Fruit fly (Drosophila melanogaster) whole organism, embryonic: ENCODE data around the gene Taf6.

ENCODE experiments used
- Abd-B ChIP-seq: fragments of 200-800 bp; sonication (Bioruptor generic); optimal IDR thresholded peaks from 2 replicates; lab custom pipeline; 2018; ENCODE audit warnings: missing biosample characterization, mild to moderate bottlenecking, missing genetic modification characterization, moderate library complexity
- Bgb ChIP-seq: fragments of 200-800 bp; sonication (Bioruptor generic); IDR thresholded peaks from 2 replicates; pipeline ENCODE4 v1.3.6; 2022; ENCODE audit warnings: missing biosample characterization, missing genetic modification characterization; ENCODE audit not compliant: partially characterized antibody
- CG13287 ChIP-seq: fragments of 200-800 bp; sonication (Bioruptor generic); IDR thresholded peaks from 2 replicates; pipeline ENCODE4 v1.3.6; 2022; ENCODE audit warnings: missing biosample characterization, missing genetic modification characterization; ENCODE audit not compliant: partially characterized antibody
- CG14860 ChIP-seq: fragments of 200-800 bp; sonication (Bioruptor generic); IDR thresholded peaks from 3 replicates; pipeline ENCODE4 v1.3.6; 2022; ENCODE audit warnings: missing biosample characterization, missing genetic modification characterization; ENCODE audit not compliant: partially characterized antibody
- CG16813 ChIP-seq: fragments of 200-800 bp; sonication (Bioruptor generic); IDR thresholded peaks from 3 replicates; pipeline ENCODE4 v1.3.6; 2022; ENCODE audit warnings: missing biosample characterization, missing genetic modification characterization; ENCODE audit not compliant: partially characterized antibody
- CG18619 ChIP-seq: fragments of 200-800 bp; sonication (Bioruptor generic); optimal IDR thresholded peaks from 3 replicates; lab custom pipeline; 2017; ENCODE audit warnings: missing biosample characterization, mild to moderate bottlenecking, missing genetic modification characterization
- CG34224 ChIP-seq: fragments of 200-800 bp; sonication (Bioruptor generic); IDR thresholded peaks from 3 replicates; pipeline ENCODE4 v1.3.6; 2022; ENCODE audit warnings: missing biosample characterization, missing genetic modification characterization; ENCODE audit not compliant: partially characterized antibody
- CG3726 ChIP-seq: fragments of 200-800 bp; sonication (Bioruptor generic); IDR thresholded peaks from 3 replicates; pipeline ENCODE4, ENCODE4 v1.3.6; 2022; ENCODE audit warnings: missing biosample characterization, missing genetic modification characterization
- CG6791 ChIP-seq: fragments of 200-800 bp; sonication (Bioruptor generic); IDR thresholded peaks from 3 replicates; pipeline ENCODE4 v1.3.6; 2022; ENCODE audit warnings: missing biosample characterization, missing genetic modification characterization; ENCODE audit not compliant: partially characterized antibody
- CG7928 ChIP-seq: fragments of 200-800 bp; sonication (Bioruptor generic); optimal IDR thresholded peaks from 2 replicates; lab custom pipeline; 2017; ENCODE audit warnings: missing biosample characterization, mild to moderate bottlenecking, missing genetic modification characterization
- CG7963 ChIP-seq: fragments of 200-800 bp; sonication (Bioruptor generic); IDR thresholded peaks from 3 replicates; pipeline ENCODE4 v1.3.6; 2022; ENCODE audit warnings: missing biosample characterization, missing genetic modification characterization; ENCODE audit not compliant: partially characterized antibody
- CG8089 ChIP-seq: fragments of 200-800 bp; sonication (Bioruptor generic); optimal IDR thresholded peaks from 3 replicates; lab custom pipeline; 2016; ENCODE audit warnings: missing biosample characterization, missing genetic modification characterization
- CTCF ChIP-seq: fragments of 200-800 bp; sonication (Bioruptor generic); optimal IDR thresholded peaks from 2 replicates; lab custom pipeline; 2017; ENCODE audit warnings: missing biosample characterization, mild to moderate bottlenecking, missing genetic modification characterization, moderate library complexity
- D ChIP-seq, 2 experiments: fragments of 200-800 bp in 1 of 2; fragments of >200 bp in 1 of 2; sonication (Bioruptor generic) in 1 of 2; optimal IDR thresholded peaks; 2 replicates in 1 of 2; 3 replicates in 1 of 2; lab custom pipeline; 2017; ENCODE audit warnings: mild to moderate bottlenecking in 1 of 2, missing biosample characterization in 1 of 2, missing genetic modification characterization in 1 of 2, missing genetic modification reagents in 1 of 2
- D19B ChIP-seq: fragments of 200-800 bp; sonication (Bioruptor generic); optimal IDR thresholded peaks from 2 replicates; lab custom pipeline; 2017; ENCODE audit warnings: missing biosample characterization, mild to moderate bottlenecking, missing genetic modification characterization
- H15 ChIP-seq: fragments of 200-800 bp; sonication (Bioruptor generic); IDR thresholded peaks from 3 replicates; pipeline ENCODE4 v1.3.6; 2022; ENCODE audit warnings: missing biosample characterization, missing genetic modification characterization
- HLH4C ChIP-seq: fragments of 200-800 bp; sonication (Bioruptor generic); IDR thresholded peaks from 3 replicates; pipeline ENCODE4 v1.3.6; 2022; ENCODE audit warnings: missing biosample characterization, missing genetic modification characterization; ENCODE audit not compliant: partially characterized antibody
- Med ChIP-seq: fragments of 200-800 bp; sonication (Bioruptor generic); peaks from one replicate; lab custom pipeline; 2016; ENCODE audit warnings: missing biosample characterization, missing genetic modification characterization, mild to moderate bottlenecking, inconsistent platforms, moderate library complexity
- Myb ChIP-seq: fragments of 200-800 bp; sonication (Bioruptor generic); optimal IDR thresholded peaks from 2 replicates; lab custom pipeline; 2016; ENCODE audit warnings: missing biosample characterization, missing genetic modification characterization
- Pdp1 ChIP-seq, 2 experiments: fragments of 200-800 bp; sonication (Bioruptor generic); optimal IDR thresholded peaks; 3 replicates each; lab custom pipeline; 2016; ENCODE audit warnings: missing biosample characterization in 2 of 2, missing genetic modification characterization in 2 of 2, mild to moderate bottlenecking in 1 of 2, moderate library complexity in 1 of 2
- Rfx ChIP-seq: fragments of 200-800 bp; sonication (Bioruptor generic); IDR thresholded peaks from 2 replicates; pipeline ENCODE4 v1.3.6; 2022; ENCODE audit warnings: missing biosample characterization, missing genetic modification characterization
- Scr ChIP-seq: fragments of 200-800 bp; sonication (Bioruptor generic); IDR thresholded peaks from 2 replicates; pipeline ENCODE4 v1.3.6; 2022; ENCODE audit warnings: missing biosample characterization, missing genetic modification characterization; ENCODE audit not compliant: partially characterized antibody
- Taf1 ChIP-seq: fragments of 200-800 bp; sonication (Bioruptor generic); IDR thresholded peaks from 2 replicates; pipeline ENCODE4 v1.3.6; 2022; ENCODE audit warnings: missing biosample characterization, missing genetic modification characterization
- Trl ChIP-seq, 3 experiments: fragments of >200 bp in 2 of 3; fragments of 200-800 bp in 1 of 3; sonication (Bioruptor generic) in 1 of 3; optimal IDR thresholded peaks; 2 replicates in 1 of 3; 3 replicates in 2 of 3; lab custom pipeline; 2016 to 2017; ENCODE audit warnings: missing biosample characterization in 1 of 3, missing genetic modification characterization in 1 of 3
- Xrp1 ChIP-seq: fragments of 200-800 bp; sonication (Bioruptor generic); IDR thresholded peaks from 2 replicates; pipeline ENCODE4 v1.3.6; 2022; ENCODE audit warnings: missing biosample characterization, missing genetic modification characterization
- amos ChIP-seq: fragments of 200-800 bp; sonication (Bioruptor generic); IDR thresholded peaks from 2 replicates; pipeline ENCODE4 v1.3.6; 2022; ENCODE audit warnings: missing biosample characterization, missing genetic modification characterization; ENCODE audit not compliant: partially characterized antibody
- ato ChIP-seq: fragments of 200-800 bp; sonication (Bioruptor generic); IDR thresholded peaks from 2 replicates; pipeline ENCODE4 v1.3.6; 2022; ENCODE audit warnings: missing biosample characterization, missing genetic modification characterization; ENCODE audit not compliant: partially characterized antibody
- bsh ChIP-seq, 2 experiments: fragments of 200-800 bp; sonication (Bioruptor generic); optimal IDR thresholded peaks; 2 replicates each; lab custom pipeline; 2017 to 2018; ENCODE audit warnings: mild to moderate bottlenecking in 2 of 2, missing biosample characterization in 2 of 2, missing genetic modification characterization in 2 of 2, moderate library complexity in 1 of 2
- eve ChIP-seq, 2 experiments: fragments of >200 bp; optimal IDR thresholded peaks; 2 replicates each; lab custom pipeline; 2017; ENCODE audit warnings: missing biosample characterization in 2 of 2, missing genetic modification characterization in 2 of 2
- hb ChIP-seq: fragments of 200-800 bp; sonication (Bioruptor generic); IDR thresholded peaks from 3 replicates; pipeline ENCODE4 v1.3.6; 2022; ENCODE audit warnings: missing biosample characterization, missing genetic modification characterization; ENCODE audit not compliant: partially characterized antibody
- inv ChIP-seq: fragments of 200-800 bp; sonication (Bioruptor generic); IDR thresholded peaks from 2 replicates; pipeline ENCODE4 v1.3.6; 2022; ENCODE audit warnings: missing biosample characterization, missing genetic modification characterization; ENCODE audit not compliant: partially characterized antibody
- maf-S ChIP-seq: fragments of 200-800 bp; sonication (Bioruptor generic); optimal IDR thresholded peaks from 2 replicates; lab custom pipeline; 2016; ENCODE audit warnings: missing biosample characterization, missing genetic modification characterization
- mld ChIP-seq: fragments of 200-800 bp; sonication (Bioruptor generic); IDR thresholded peaks from 3 replicates; pipeline ENCODE4 v1.3.6; 2022; ENCODE audit warnings: missing biosample characterization, missing genetic modification characterization; ENCODE audit not compliant: partially characterized antibody
- nerfin-2 ChIP-seq: fragments of 200-800 bp; sonication (Bioruptor generic); IDR thresholded peaks from 2 replicates; pipeline ENCODE4 v1.3.6; 2022; ENCODE audit warnings: missing biosample characterization, missing genetic modification characterization; ENCODE audit not compliant: partially characterized antibody
- nom ChIP-seq: fragments of 200-800 bp; sonication (Bioruptor generic); optimal IDR thresholded peaks from 2 replicates; lab custom pipeline; 2017; ENCODE audit warnings: missing biosample characterization, missing genetic modification characterization, mild to moderate bottlenecking, moderate library complexity, missing genetic modification reagents
- org-1 ChIP-seq: fragments of 200-800 bp; sonication (Bioruptor generic); optimal IDR thresholded peaks from 2 replicates; lab custom pipeline; 2017; ENCODE audit warnings: missing biosample characterization, missing genetic modification characterization
- otp ChIP-seq: fragments of 200-800 bp; sonication (Bioruptor generic); IDR thresholded peaks from 3 replicates; pipeline ENCODE4, ENCODE4 v1.3.6; 2022; ENCODE audit warnings: missing biosample characterization, missing genetic modification characterization
- pita ChIP-seq: fragments of 200-800 bp; sonication (Bioruptor generic); optimal IDR thresholded peaks from 2 replicates; lab custom pipeline; 2017; ENCODE audit warnings: missing biosample characterization, mild to moderate bottlenecking, missing genetic modification characterization
- sens ChIP-seq: fragments of 200-800 bp; sonication (Bioruptor generic); peaks from one replicate; lab custom pipeline; 2016; ENCODE audit warnings: missing biosample characterization, missing genetic modification characterization
- sima ChIP-seq: fragments of 200-800 bp; sonication (Bioruptor generic); optimal IDR thresholded peaks from 2 replicates; lab custom pipeline; 2016; ENCODE audit warnings: missing biosample characterization, missing genetic modification characterization
- tap ChIP-seq: fragments of 200-800 bp; optimal IDR thresholded peaks from 3 replicates; lab custom pipeline; 2019; ENCODE audit warnings: missing biosample characterization, mild to moderate bottlenecking, missing genetic modification characterization, moderate library complexity
- tna ChIP-seq: fragments of 200-800 bp; sonication (Bioruptor generic); IDR thresholded peaks from 2 replicates; pipeline ENCODE4 v1.3.6; 2022; ENCODE audit warnings: missing biosample characterization, missing genetic modification characterization; ENCODE audit not compliant: partially characterized antibody
- vnd ChIP-seq: fragments of 200-800 bp; sonication (Bioruptor generic); IDR thresholded peaks from 3 replicates; pipeline ENCODE4 v1.3.6; 2022; ENCODE audit warnings: missing biosample characterization, missing genetic modification characterization; ENCODE audit not compliant: partially characterized antibody
- zen2 ChIP-seq: fragments of 200-800 bp; sonication (Bioruptor generic); IDR thresholded peaks from 3 replicates; pipeline ENCODE4 v1.3.6; 2022; ENCODE audit warnings: missing biosample characterization, missing genetic modification characterization; ENCODE audit not compliant: partially characterized antibody

The Taf6 gene

dm6 chr3L:19649374-19649948 lies 50.6 kb downstream of the Taf6 start, which contains the start of gene Oat (continued):
- TF ChIP-seq Trl (optimal IDR thresholded peaks at IDR 0.05; lab: Kevin White, UChicago) (peak in 1 of 2 experiments; percentile 49), Trl (GFP tag; optimal IDR thresholded peaks at IDR 0.05; lab: Kevin White, UChicago) (no peak), amos (no peak), tap (tag; lab: Kevin White, UChicago) (no peak), otp (GFP tag; lab: Robert Waterston, UW) (0 out of 3 replicates have a peak, but pooled peaks have one; percentile 4), Bgb (GFP tag; lab: Robert Waterston, UW) (0 out of 2 replicates have a peak, but pooled peaks have one; percentile 8), CG8089 (GFP tag; lab: Kevin White, UChicago) (no peak)

- peak; percentile 54 for TF ChIP-seq vnd
- no peak for TF ChIP-seq Xrp1
- peak in 1 of 2 experiments; percentile 33 for TF ChIP-seq eve (GFP tag; optimal IDR thresholded peaks at IDR 0.05; lab: Kevin White, UChicago)
- peak; percentile 37; the same call in 1 of the 2 replicates for TF ChIP-seq inv (GFP tag; lab: Robert Waterston, UW)
- TF ChIP-seq Taf1 = no peak
- TF ChIP-seq D19B (GFP tag; lab: Kevin White, UChicago) = peak; percentile 90
- peak; percentile 79 for TF ChIP-seq mld (GFP tag; lab: Robert Waterston, UW)
- TF ChIP-seq CG14860 (GFP tag; lab: Robert Waterston, UW) = peak; percentile 74
- peak; percentile 40; the same call in 1 of the 2 replicates for TF ChIP-seq CG13287 (GFP tag; lab: Robert Waterston, UW)
- peak; percentile 20; the same call in 1 of the 3 replicates for TF ChIP-seq CG34224 (GFP tag; lab: Robert Waterston, UW)
- TF ChIP-seq Abd-B = no peak
- peak; percentile 28; the same call in 1 of the 2 replicates for TF ChIP-seq Bgb (GFP tag; lab: Robert Waterston, UW)
- no peak for TF ChIP-seq org-1 (GFP tag; lab: Kevin White, UChicago)
- TF ChIP-seq hb (GFP tag; lab: Robert Waterston, UW) = peak; percentile 69; the same call in 2 of the 3 replicates
- no peak for TF ChIP-seq CG18619 (GFP tag; lab: Kevin White, UChicago)
- TF ChIP-seq nerfin-2 = peak; percentile 74; the same call in 1 of the 2 replicates
- TF ChIP-seq CG6791 (GFP tag; lab: Robert Waterston, UW) = peak; percentile 62
- peak; percentile 92 for TF ChIP-seq HLH4C
- TF ChIP-seq Scr (GFP tag; lab: Robert Waterston, UW) = peak; percentile 64
- peak; percentile 83 for TF ChIP-seq tna (GFP tag; lab: Robert Waterston, UW)
- peak; percentile 72 for TF ChIP-seq CG7963 (GFP tag; lab: Robert Waterston, UW)
- TF ChIP-seq zen2 (GFP tag; lab: Robert Waterston, UW) = peak; percentile 45; the same call in 1 of the 3 replicates
- TF ChIP-seq CG16813 = peak; percentile 73
- 0 out of 2 replicates have a peak, but pooled peaks have one; percentile 26 for TF ChIP-seq ato (GFP tag; lab: Robert Waterston, UW)
These were observed 51.2 kb downstream of the Taf6 start for dm6 chr3L:19650121-19650520.

- peak; percentile 74 for TF ChIP-seq CTCF
- TF ChIP-seq H15 (GFP tag; lab: Robert Waterston, UW) = 0 out of 3 replicates have a peak, but pooled peaks have one; percentile 17
- peak; percentile 28 for TF ChIP-seq sens
- no peak for TF ChIP-seq D (optimal IDR thresholded peaks at IDR 0.05; lab: Kevin White, UChicago)
- TF ChIP-seq D (GFP tag; optimal IDR thresholded peaks at IDR 0.05; lab: Kevin White, UChicago) = no peak
- TF ChIP-seq amos = peak; percentile 25; the same call in 1 of the 2 replicates
- TF ChIP-seq nom (GFP tag; lab: Kevin White, UChicago) = peak; percentile 77
- TF ChIP-seq CG6791 (GFP tag; lab: Robert Waterston, UW) = 0 out of 3 replicates have a peak, but pooled peaks have one; percentile 28
- no peak for TF ChIP-seq sima (GFP tag; lab: Kevin White, UChicago)
- no peak for TF ChIP-seq CG7928
- peak in 1 of 2 experiments; percentile 88 for TF ChIP-seq Pdp1 (GFP tag; optimal IDR thresholded peaks at IDR 0.05; lab: Kevin White, UChicago)
- TF ChIP-seq Rfx (GFP tag; lab: Robert Waterston, UW) = 0 out of 2 replicates have a peak, but pooled peaks have one; percentile 13
- no peak for TF ChIP-seq CG3726 (GFP tag; lab: Robert Waterston, UW)
- peak; percentile 19 for TF ChIP-seq pita (GFP tag; lab: Kevin White, UChicago)
- TF ChIP-seq Med (GFP tag; lab: Kevin White, UChicago) = peak; percentile 68
- TF ChIP-seq Myb = peak; percentile 20
- no peak for TF ChIP-seq maf-S
- TF ChIP-seq bsh (GFP tag; optimal IDR thresholded peaks at IDR 0.05; lab: Kevin White, UChicago) = peak in 1 of 2 experiments; percentile 39
These were observed 51.7 kb downstream of the Taf6 start for dm6 chr3L:19650588-19650987.
